Fruit fly (Drosophila melanogaster) whole organism, embryonic: ENCODE results near the gene CG32985.

Experiments
- Blimp-1 ChIP-seq: fragments of 200-800 bp; sonication (Bioruptor generic); optimal IDR thresholded peaks from 3 replicates; lab custom pipeline; 2018; ENCODE audit warnings: missing biosample characterization, missing genetic modification characterization, mild to moderate bottlenecking, moderate library complexity, missing genetic modification reagents
- CG10209 ChIP-seq: fragments of 200-800 bp; sonication (Bioruptor generic); optimal IDR thresholded peaks from 3 replicates; lab custom pipeline; 2017; ENCODE audit warnings: missing biosample characterization, mild to moderate bottlenecking, missing genetic modification characterization, missing genetic modification reagents
- CG1024 ChIP-seq: fragments of 200-800 bp; sonication (Bioruptor generic); IDR thresholded peaks from 2 replicates; pipeline ENCODE4 v1.3.6; 2022; ENCODE audit warnings: missing biosample characterization, missing genetic modification characterization
- CG10565 ChIP-seq: fragments of 200-800 bp; sonication (Bioruptor generic); optimal IDR thresholded peaks from 3 replicates; lab custom pipeline; 2016; ENCODE audit warnings: missing biosample characterization, mild to moderate bottlenecking, missing genetic modification characterization
- CG10654 ChIP-seq: fragments of 200-800 bp; sonication (Bioruptor generic); optimal IDR thresholded peaks from 2 replicates; lab custom pipeline; 2016; ENCODE audit warnings: missing biosample characterization, missing genetic modification characterization
- CG10959 ChIP-seq: fragments of 200-800 bp; sonication (Bioruptor generic); IDR thresholded peaks from 2 replicates; pipeline ENCODE4 v1.3.6; 2022; ENCODE audit warnings: missing biosample characterization, missing genetic modification characterization
- CG11695 ChIP-seq: fragments of 200-800 bp; sonication (Bioruptor generic); IDR thresholded peaks from 3 replicates; pipeline ENCODE4 v1.3.6; 2022; ENCODE audit warnings: missing biosample characterization, missing genetic modification characterization
- CG11723 ChIP-seq: fragments of 200-800 bp; sonication (Bioruptor generic); optimal IDR thresholded peaks from 2 replicates; lab custom pipeline; 2017; ENCODE audit warnings: missing biosample characterization, mild to moderate bottlenecking, missing genetic modification characterization
- CG12219 ChIP-seq: fragments of 200-800 bp; sonication (Bioruptor generic); optimal IDR thresholded peaks from 3 replicates; lab custom pipeline; 2018; ENCODE audit warnings: missing biosample characterization, mild to moderate bottlenecking, missing genetic modification characterization
- CG12769 ChIP-seq: fragments of 200-800 bp; sonication (Bioruptor generic); optimal IDR thresholded peaks from 2 replicates; lab custom pipeline; 2019; ENCODE audit warnings: missing biosample characterization, mild to moderate bottlenecking, missing genetic modification characterization, moderate library complexity
- CG13296 ChIP-seq: fragments of 200-800 bp; sonication (Bioruptor generic); optimal IDR thresholded peaks from 3 replicates; lab custom pipeline; 2018; ENCODE audit warnings: missing biosample characterization, mild to moderate bottlenecking, missing genetic modification characterization
- CG13624 ChIP-seq: fragments of 200-800 bp; sonication (Bioruptor generic); optimal IDR thresholded peaks from 2 replicates; lab custom pipeline; 2016; ENCODE audit warnings: missing biosample characterization, missing genetic modification characterization
- CG14014 ChIP-seq: fragments of 200-800 bp; sonication (Bioruptor generic); IDR thresholded peaks from 2 replicates; pipeline ENCODE4 v1.3.6; 2022; ENCODE audit warnings: missing biosample characterization, missing genetic modification characterization
- CG17328 ChIP-seq: fragments of 200-800 bp; sonication (Bioruptor generic); IDR thresholded peaks from 2 replicates; pipeline ENCODE4 v1.3.6; 2022; ENCODE audit warnings: missing biosample characterization, missing genetic modification characterization
- CG17829 ChIP-seq: fragments of 200-800 bp; optimal IDR thresholded peaks from 2 replicates; lab custom pipeline; 2019; ENCODE audit warnings: missing biosample characterization, mild to moderate bottlenecking, missing genetic modification characterization, moderate library complexity
- CG2120 ChIP-seq: fragments of 200-800 bp; sonication (Bioruptor generic); optimal IDR thresholded peaks from 3 replicates; lab custom pipeline; 2016; ENCODE audit warnings: missing biosample characterization, missing genetic modification characterization
- CG2202 ChIP-seq: fragments of 200-800 bp; sonication (Bioruptor generic); optimal IDR thresholded peaks from 2 replicates; lab custom pipeline; 2018; ENCODE audit warnings: missing biosample characterization, mild to moderate bottlenecking, missing genetic modification characterization
- CG3726 ChIP-seq: fragments of 200-800 bp; sonication (Bioruptor generic); IDR thresholded peaks from 3 replicates; pipeline ENCODE4, ENCODE4 v1.3.6; 2022; ENCODE audit warnings: missing biosample characterization, missing genetic modification characterization
- CG4730 ChIP-seq: fragments of 200-800 bp; sonication (Bioruptor generic); IDR thresholded peaks from 2 replicates; pipeline ENCODE4 v1.3.6; 2022; ENCODE audit warnings: missing biosample characterization, missing genetic modification characterization
- CG8290 ChIP-seq, 3 experiments: fragments of 200-800 bp; sonication (Bioruptor generic); optimal IDR thresholded peaks; 2 replicates each; lab custom pipeline; 2016 to 2019; ENCODE audit warnings: missing biosample characterization in 3 of 3, missing genetic modification characterization in 3 of 3, mild to moderate bottlenecking in 2 of 3, moderate library complexity in 1 of 3
- CG8388 ChIP-seq: fragments of 200-800 bp; sonication (Bioruptor generic); optimal IDR thresholded peaks from 2 replicates; lab custom pipeline; 2019; ENCODE audit warnings: missing biosample characterization, mild to moderate bottlenecking, missing genetic modification characterization, moderate library complexity
- CG9876 ChIP-seq: fragments of 200-800 bp; sonication (Bioruptor generic); optimal IDR thresholded peaks from 2 replicates; lab custom pipeline; 2016; ENCODE audit warnings: missing biosample characterization, missing genetic modification characterization
- Deaf1 ChIP-seq: fragments of 200-800 bp; optimal IDR thresholded peaks from 3 replicates; lab custom pipeline; 2019; ENCODE audit warnings: missing biosample characterization, mild to moderate bottlenecking, missing genetic modification characterization, moderate library complexity
- Dek ChIP-seq: fragments of 200-800 bp; sonication (Bioruptor generic); optimal IDR thresholded peaks from 3 replicates; lab custom pipeline; 2019; ENCODE audit warnings: missing biosample characterization, mild to moderate bottlenecking, missing genetic modification characterization, moderate library complexity
- Drgx ChIP-seq: fragments of 200-800 bp; sonication (Bioruptor generic); IDR thresholded peaks from 2 replicates; pipeline ENCODE4 v1.3.6; 2022; ENCODE audit warnings: missing biosample characterization, missing genetic modification characterization
- Hsf ChIP-seq: fragments of 200-800 bp; sonication (Bioruptor generic); optimal IDR thresholded peaks from 3 replicates; lab custom pipeline; 2016; ENCODE audit warnings: missing biosample characterization, missing genetic modification characterization
- Lpt ChIP-seq: fragments of >200 bp; optimal IDR thresholded peaks from 2 replicates; lab custom pipeline; 2018; ENCODE audit warnings: missing biosample characterization, missing genetic modification characterization
- Mrtf ChIP-seq: fragments of 200-800 bp; sonication (Bioruptor generic); IDR thresholded peaks from 3 replicates; pipeline ENCODE4 v1.3.6; 2022; ENCODE audit warnings: missing biosample characterization, missing genetic modification characterization
- Ravus ChIP-seq: fragments of 200-800 bp; sonication (Bioruptor generic); IDR thresholded peaks from 2 replicates; pipeline ENCODE4 v1.3.6; 2022; ENCODE audit warnings: missing biosample characterization, missing genetic modification characterization
- Six4 ChIP-seq: fragments of 200-800 bp; sonication (Bioruptor generic); optimal IDR thresholded peaks from 2 replicates; lab custom pipeline; 2016; ENCODE audit warnings: missing biosample characterization, missing genetic modification characterization
- Xrp1 ChIP-seq: fragments of 200-800 bp; sonication (Bioruptor generic); IDR thresholded peaks from 2 replicates; pipeline ENCODE4 v1.3.6; 2022; ENCODE audit warnings: missing biosample characterization, missing genetic modification characterization
- bab2 ChIP-seq: fragments of 200-800 bp; sonication (Bioruptor generic); optimal IDR thresholded peaks from 2 replicates; lab custom pipeline; 2016; ENCODE audit warnings: missing biosample characterization, missing genetic modification characterization
- chif ChIP-seq, 2 experiments: fragments of 200-800 bp; sonication (Bioruptor generic); optimal IDR thresholded peaks; 3 replicates each; lab custom pipeline; 2016; ENCODE audit warnings: missing biosample characterization in 2 of 2, missing genetic modification characterization in 2 of 2
- dmrt11E ChIP-seq: fragments of 200-800 bp; sonication (Bioruptor generic); optimal IDR thresholded peaks from 3 replicates; lab custom pipeline; 2018; ENCODE audit warnings: missing biosample characterization, mild to moderate bottlenecking, missing genetic modification characterization, moderate library complexity
- ems ChIP-seq: fragments of 200-800 bp; sonication (Bioruptor generic); optimal IDR thresholded peaks from 3 replicates; lab custom pipeline; 2016; ENCODE audit warnings: missing biosample characterization, missing genetic modification characterization
- exex ChIP-seq: fragments of 200-800 bp; sonication (Bioruptor generic); optimal IDR thresholded peaks from 4 replicates; lab custom pipeline; 2018; ENCODE audit warnings: missing biosample characterization, mild to moderate bottlenecking, missing genetic modification characterization, moderate library complexity
- eyg ChIP-seq: fragments of 200-800 bp; sonication (Bioruptor generic); optimal IDR thresholded peaks from 3 replicates; lab custom pipeline; 2016; ENCODE audit warnings: missing biosample characterization, missing genetic modification characterization
- gcm ChIP-seq: fragments of 200-800 bp; sonication (Bioruptor generic); optimal IDR thresholded peaks from 2 replicates; lab custom pipeline; 2019; ENCODE audit warnings: missing biosample characterization, mild to moderate bottlenecking, missing genetic modification characterization, moderate library complexity
- hkb ChIP-seq, 2 experiments: fragments of 200-800 bp in 1 of 2; fragments of >200 bp in 1 of 2; sonication (Bioruptor generic) in 1 of 2; IDR thresholded peaks in 1 of 2; optimal IDR thresholded peaks in 1 of 2; 2 replicates each; pipeline versions ENCODE4 v1.3.6 to Lab custom; 2017 to 2022; ENCODE audit warnings: missing biosample characterization in 1 of 2, missing genetic modification characterization in 1 of 2
- ind ChIP-seq: fragments of 200-800 bp; sonication (Bioruptor generic); optimal IDR thresholded peaks from 3 replicates; lab custom pipeline; 2016; ENCODE audit warnings: missing biosample characterization, missing genetic modification characterization
- nmo ChIP-seq: fragments of 200-800 bp; sonication (Bioruptor generic); optimal IDR thresholded peaks from 2 replicates; lab custom pipeline; 2018; ENCODE audit warnings: missing biosample characterization, mild to moderate bottlenecking, missing genetic modification characterization, moderate library complexity
- pfk ChIP-seq: fragments of 200-800 bp; sonication (Bioruptor generic); optimal IDR thresholded peaks from 2 replicates; lab custom pipeline; 2018; ENCODE audit warnings: missing biosample characterization, mild to moderate bottlenecking, missing genetic modification characterization, moderate library complexity
- pita ChIP-seq: fragments of 200-800 bp; sonication (Bioruptor generic); optimal IDR thresholded peaks from 2 replicates; lab custom pipeline; 2017; ENCODE audit warnings: missing biosample characterization, mild to moderate bottlenecking, missing genetic modification characterization
- slbo ChIP-seq: fragments of 200-800 bp; sonication (Bioruptor generic); IDR thresholded peaks from 2 replicates; pipeline ENCODE4 v1.3.6; 2022; ENCODE audit warnings: missing biosample characterization, missing genetic modification characterization
- sug ChIP-seq: fragments of 200-800 bp; optimal IDR thresholded peaks from 2 replicates; lab custom pipeline; 2019; ENCODE audit warnings: missing biosample characterization, mild to moderate bottlenecking, missing genetic modification characterization, moderate library complexity
- tgo ChIP-seq: fragments of 200-800 bp; sonication (Bioruptor generic); IDR thresholded peaks from 3 replicates; pipeline ENCODE4 v1.3.6; 2022; ENCODE audit warnings: missing biosample characterization, missing genetic modification characterization
- vnd ChIP-seq: fragments of 200-800 bp; sonication (Bioruptor generic); IDR thresholded peaks from 3 replicates; pipeline ENCODE4 v1.3.6; 2022; ENCODE audit warnings: missing biosample characterization, missing genetic modification characterization; ENCODE audit not compliant: partially characterized antibody
- zen ChIP-seq: fragments of 200-800 bp; sonication (Bioruptor generic); optimal IDR thresholded peaks from 3 replicates; lab custom pipeline; 2018; ENCODE audit warnings: missing biosample characterization, mild to moderate bottlenecking, missing genetic modification characterization, moderate library complexity
- zfh1 ChIP-seq: fragments of 200-800 bp; sonication (Bioruptor generic); IDR thresholded peaks from 3 replicates; pipeline ENCODE4 v1.3.6; 2022; ENCODE audit warnings: missing biosample characterization, missing genetic modification characterization

Gene CG32985

DNA sequence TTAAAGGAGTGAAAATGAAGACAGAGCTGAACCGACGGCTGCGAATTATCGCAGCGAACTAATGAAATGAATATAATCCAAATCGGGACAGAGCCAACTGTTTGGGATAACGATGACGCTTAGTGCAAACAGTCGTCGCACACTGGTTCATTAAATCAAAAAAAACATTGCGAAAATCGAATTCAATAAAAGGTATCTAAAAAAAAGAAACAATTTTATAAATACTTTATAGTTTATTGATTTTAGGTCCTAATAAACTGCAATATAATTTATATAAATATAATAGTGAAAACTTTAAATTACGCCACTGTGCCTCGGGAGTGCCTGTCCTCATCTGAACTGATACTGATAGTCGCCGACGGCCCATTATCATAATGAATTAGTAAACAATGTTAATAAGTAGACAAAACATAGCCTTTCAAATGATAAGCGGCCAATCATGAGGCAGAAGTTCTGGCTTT, 3.3 kb upstream of the CG32985 start, which contains the start of gene CG31886 (continued):
- TF ChIP-seq Blimp-1 (GFP tag; lab: Kevin White, UChicago) (peak; percentile 29), vnd (GFP tag; lab: Robert Waterston, UW) (no peak), CG9876 (GFP tag; lab: Kevin White, UChicago) (no peak), CG12769 (no peak), slbo (GFP tag; lab: Robert Waterston, UW) (peak; percentile 64), nmo (GFP tag; lab: Kevin White, UChicago) (peak; percentile 15), CG10654 (no peak), pita (GFP tag; lab: Kevin White, UChicago) (no peak), CG11695 (GFP tag; lab: Robert Waterston, UW) (0 out of 3 replicates have a peak, but pooled peaks have one; percentile 36), CG14014 (GFP tag; lab: Robert Waterston, UW) (peak; percentile 44), chif (GFP tag; optimal IDR thresholded peaks at IDR 0.05; lab: Kevin White, UChicago) (no peak), Six4 (GFP tag; lab: Kevin White, UChicago) (no peak), Drgx (peak; percentile 84), CG3726 (GFP tag; lab: Robert Waterston, UW) (no peak), Hsf (GFP tag; lab: Kevin White, UChicago) (no peak), dmrt11E (tag; lab: Kevin White, UChicago) (peak; percentile 70), CG13624 (GFP tag; lab: Kevin White, UChicago) (no peak), zfh1 (GFP tag; lab: Robert Waterston, UW) (peak; percentile 58; the same call in 2 of the 3 replicates), ems (GFP tag; lab: Kevin White, UChicago) (no peak), CG11723 (GFP tag; lab: Kevin White, UChicago) (no peak), exex (tag; lab: Kevin White, UChicago) (peak; percentile 34), bab2 (GFP tag; lab: Kevin White, UChicago) (no peak), CG1024 (no peak), sug (tag; lab: Kevin White, UChicago) (no peak), ind (GFP tag; lab: Kevin White, UChicago) (peak; percentile 3), CG2120 (GFP tag; lab: Kevin White, UChicago) (peak; percentile 38), Dek (peak; percentile 8), Xrp1 (GFP tag; lab: Robert Waterston, UW) (peak; percentile 55; the same call in 1 of the 2 replicates), gcm (GFP tag; lab: Kevin White, UChicago) (no peak), CG4730 (peak; percentile 38; the same call in 1 of the 2 replicates), Ravus (no peak), eyg (GFP tag; lab: Kevin White, UChicago) (no peak), CG8290 (GFP tag; optimal IDR thresholded peaks at IDR 0.05; lab: Kevin White, UChicago) (no peak), CG8290 (tag; optimal IDR thresholded peaks at IDR 0.05; lab: Kevin White, UChicago) (no peak), CG10209 (GFP tag; lab: Kevin White, UChicago) (peak; percentile 3), CG17328 (GFP tag; lab: Robert Waterston, UW) (peak; percentile 49; the same call in 1 of the 2 replicates), hkb (optimal IDR thresholded peaks at IDR 0.05; lab: Kevin White, UChicago) (no peak), hkb (GFP tag; IDR thresholded peaks at IDR 0.05; lab: Robert Waterston, UW) (no peak), tgo (GFP tag; lab: Robert Waterston, UW) (peak; percentile 40; the same call in 1 of the 3 replicates)

DNA sequence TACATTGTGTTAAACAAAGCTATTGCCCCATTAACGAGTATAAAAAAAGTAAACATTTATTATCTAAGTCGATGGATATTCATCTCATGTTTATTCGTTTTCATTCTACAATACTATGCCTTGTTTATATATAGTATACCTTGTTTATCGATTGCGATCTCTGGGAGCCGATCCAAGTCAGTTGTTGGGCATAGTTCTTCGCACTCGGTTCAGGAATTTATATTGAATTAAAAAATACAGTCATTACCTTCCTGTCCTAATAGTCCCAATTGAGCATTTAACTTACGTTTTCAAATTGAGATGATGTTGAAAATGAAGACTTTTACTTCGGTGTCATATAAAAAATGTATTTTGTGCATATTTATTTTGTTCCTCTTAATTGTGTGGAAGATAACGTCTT, 2.3 kb downstream of the CG32985 start, which contains the start of gene CG32984:
TSS of gene CG32984 (plus strand) at position 301 of the 400 bp plus-strand sequence.
- no peak for TF ChIP-seq CG2202 (tag; lab: Kevin White, UChicago)
- no peak for TF ChIP-seq Lpt (GFP tag; lab: Kevin White, UChicago)
- no peak for TF ChIP-seq CG10565
- no peak for TF ChIP-seq Deaf1 (tag; lab: Kevin White, UChicago)
- no peak for TF ChIP-seq zen (tag; lab: Kevin White, UChicago)
- no peak for TF ChIP-seq CG12219 (GFP tag; lab: Kevin White, UChicago)
- TF ChIP-seq CG13296, result no peak
- TF ChIP-seq Mrtf, result no peak
- TF ChIP-seq CG17829, result no peak
- TF ChIP-seq pfk (GFP tag; lab: Kevin White, UChicago), result no peak
- no peak for TF ChIP-seq CG8388 (GFP tag; lab: Kevin White, UChicago)
- no peak for TF ChIP-seq CG10959 (GFP tag; lab: Robert Waterston, UW)
